Worm (Caenorhabditis elegans) whole organism, late embryonic: Measurements from ENCODE around the gene rev-1.
A peak's percentile ranks its signal among the peaks of the same experiment; 100 is the strongest.

Source experiments
- C08G9.2 ChIP-seq: sonication (generic microtip); optimal IDR thresholded peaks from 2 replicates; lab custom pipeline; 2016; ENCODE audit warnings: mild to moderate bottlenecking, missing genetic modification characterization, moderate library complexity, missing compliant biosample characterization
- C38D4.7 ChIP-seq: fragments of 200-800 bp; sonication (Bioruptor generic); optimal IDR thresholded peaks from 2 replicates; lab custom pipeline; 2018; ENCODE audit warnings: mild to moderate bottlenecking, missing genetic modification characterization, moderate library complexity, missing compliant biosample characterization
- F13H6.1 ChIP-seq: sonication (generic microtip); optimal IDR thresholded peaks from 2 replicates; lab custom pipeline; 2016; ENCODE audit warnings: missing genetic modification characterization, missing compliant biosample characterization
- ahr-1 ChIP-seq: sonication (generic microtip); optimal IDR thresholded peaks from 2 replicates; lab custom pipeline; 2016; ENCODE audit warnings: missing genetic modification characterization, missing compliant biosample characterization
- ama-1 ChIP-seq: fragments of 150-350 bp; optimal IDR thresholded peaks from 2 replicates; lab custom pipeline; 2014
- ceh-18 ChIP-seq: sonication (generic microtip); optimal IDR thresholded peaks from 2 replicates; lab custom pipeline; 2016; ENCODE audit warnings: missing genetic modification characterization, missing compliant biosample characterization
- ceh-19 ChIP-seq: fragments of 200-800 bp; sonication (Bioruptor generic); optimal IDR thresholded peaks from 2 replicates; lab custom pipeline; 2018; ENCODE audit warnings: mild to moderate bottlenecking, missing genetic modification characterization, missing compliant biosample characterization
- ceh-2 ChIP-seq: sonication (generic microtip); optimal IDR thresholded peaks from 2 replicates; lab custom pipeline; 2016; ENCODE audit warnings: missing genotype, missing genetic modification characterization, missing compliant biosample characterization
- ceh-30 ChIP-seq: fragments of 150-350 bp; optimal IDR thresholded peaks from 2 replicates; lab custom pipeline; 2014; ENCODE audit warnings: missing biosample characterization, missing genetic modification characterization
- dve-1 ChIP-seq: sonication (generic microtip); optimal IDR thresholded peaks from 2 replicates; lab custom pipeline; 2017; ENCODE audit warnings: antibody characterized with exemption, mild to moderate bottlenecking, missing genetic modification characterization, missing compliant biosample characterization
- elt-4 ChIP-seq: sonication (generic microtip); optimal IDR thresholded peaks from 2 replicates; lab custom pipeline; 2016; ENCODE audit warnings: missing genetic modification characterization, missing compliant biosample characterization
- fax-1 ChIP-seq: sonication (generic microtip); optimal IDR thresholded peaks from 2 replicates; lab custom pipeline; 2016; ENCODE audit warnings: missing genotype, missing genetic modification characterization, missing compliant biosample characterization
- hlh-15 ChIP-seq: sonication (generic microtip); optimal IDR thresholded peaks from 2 replicates; lab custom pipeline; 2016; ENCODE audit warnings: missing genetic modification characterization, missing compliant biosample characterization
- hlh-30 ChIP-seq: sonication (generic microtip); optimal IDR thresholded peaks from 2 replicates; lab custom pipeline; 2017; ENCODE audit warnings: antibody characterized with exemption, missing genetic modification characterization, missing compliant biosample characterization; ENCODE audit not compliant: insufficient read depth
- hlh-6 ChIP-seq: sonication (generic microtip); optimal IDR thresholded peaks from 2 replicates; lab custom pipeline; 2016; ENCODE audit warnings: missing genotype, missing genetic modification characterization, missing compliant biosample characterization
- hlh-8 ChIP-seq: sonication (generic microtip); optimal IDR thresholded peaks from 2 replicates; lab custom pipeline; 2016; ENCODE audit warnings: missing genotype, missing genetic modification characterization, missing compliant biosample characterization
- mec-3 ChIP-seq: sonication (generic microtip); optimal IDR thresholded peaks from 2 replicates; lab custom pipeline; 2016; ENCODE audit warnings: borderline replicate concordance, missing genetic modification characterization, missing compliant biosample characterization
- nfya-1 ChIP-seq: sonication (generic microtip); optimal IDR thresholded peaks from 2 replicates; lab custom pipeline; 2017; ENCODE audit warnings: missing genetic modification characterization, mild to moderate bottlenecking, missing compliant biosample characterization, antibody characterized with exemption, moderate library complexity
- nhr-232 ChIP-seq: sonication (generic microtip); optimal IDR thresholded peaks from 2 replicates; lab custom pipeline; 2016; ENCODE audit warnings: missing genetic modification characterization, missing compliant biosample characterization
- npax-4 ChIP-seq: sonication (generic microtip); optimal IDR thresholded peaks from 2 replicates; lab custom pipeline; 2016; ENCODE audit warnings: missing genetic modification characterization, missing compliant biosample characterization
- odd-2 ChIP-seq: sonication (generic microtip); optimal IDR thresholded peaks from 2 replicates; lab custom pipeline; 2017; ENCODE audit warnings: antibody characterized with exemption, mild to moderate bottlenecking, missing genetic modification characterization, missing compliant biosample characterization
- pat-9 ChIP-seq: fragments of 200-800 bp; sonication (Bioruptor generic); optimal IDR thresholded peaks from 2 replicates; lab custom pipeline; 2018; ENCODE audit warnings: mild to moderate bottlenecking, missing genetic modification characterization, moderate library complexity, missing compliant biosample characterization
- pax-1 ChIP-seq: fragments of 150-350 bp; optimal IDR thresholded peaks from 2 replicates; lab custom pipeline; 2014; ENCODE audit warnings: missing biosample characterization, missing genetic modification characterization
- pha-2 ChIP-seq: sonication (generic microtip); optimal IDR thresholded peaks from 2 replicates; lab custom pipeline; 2017; ENCODE audit warnings: mild to moderate bottlenecking, missing genetic modification characterization, missing compliant biosample characterization
- pros-1 ChIP-seq: fragments of 150-350 bp; optimal IDR thresholded peaks from 2 replicates; lab custom pipeline; 2014; ENCODE audit warnings: missing biosample characterization, missing genetic modification reagents, missing genetic modification characterization
- ref-2 ChIP-seq: sonication (generic microtip); optimal IDR thresholded peaks from 2 replicates; lab custom pipeline; 2016; ENCODE audit warnings: missing genetic modification characterization, missing compliant biosample characterization
- sox-4 ChIP-seq: sonication (generic microtip); optimal IDR thresholded peaks from 2 replicates; lab custom pipeline; 2017; ENCODE audit warnings: mild to moderate bottlenecking, missing genetic modification characterization, inconsistent platforms, missing compliant biosample characterization
- tbx-7 ChIP-seq: sonication (generic microtip); optimal IDR thresholded peaks from 2 replicates; lab custom pipeline; 2016; ENCODE audit warnings: missing genotype, missing genetic modification characterization, missing compliant biosample characterization
- ttx-3 ChIP-seq: sonication (generic microtip); optimal IDR thresholded peaks from 2 replicates; lab custom pipeline; 2016; ENCODE audit warnings: missing genetic modification reagents, missing genetic modification characterization, missing compliant biosample characterization
- unc-3 ChIP-seq, 2 experiments: fragments of 200-800 bp in 1 of 2; sonication (Bioruptor generic) in 1 of 2; sonication (generic microtip) in 1 of 2; conservative IDR thresholded peaks in 1 of 2; optimal IDR thresholded peaks in 1 of 2; 2 replicates each; pipeline versions ENCODE4 v1.3.6 to Lab custom; 2016 to 2022; ENCODE audit warnings: missing compliant biosample characterization in 2 of 2, missing genetic modification characterization in 2 of 2, missing genetic modification reagents in 1 of 2
- unc-42 ChIP-seq: sonication (generic microtip); optimal IDR thresholded peaks from 2 replicates; lab custom pipeline; 2016; ENCODE audit warnings: missing genotype, missing genetic modification characterization, missing compliant biosample characterization
- unc-55 ChIP-seq: sonication (generic microtip); optimal IDR thresholded peaks from 2 replicates; lab custom pipeline; 2017; ENCODE audit warnings: missing biosample characterization, missing genetic modification reagents, missing genetic modification characterization

The rev-1 gene

DNA sequence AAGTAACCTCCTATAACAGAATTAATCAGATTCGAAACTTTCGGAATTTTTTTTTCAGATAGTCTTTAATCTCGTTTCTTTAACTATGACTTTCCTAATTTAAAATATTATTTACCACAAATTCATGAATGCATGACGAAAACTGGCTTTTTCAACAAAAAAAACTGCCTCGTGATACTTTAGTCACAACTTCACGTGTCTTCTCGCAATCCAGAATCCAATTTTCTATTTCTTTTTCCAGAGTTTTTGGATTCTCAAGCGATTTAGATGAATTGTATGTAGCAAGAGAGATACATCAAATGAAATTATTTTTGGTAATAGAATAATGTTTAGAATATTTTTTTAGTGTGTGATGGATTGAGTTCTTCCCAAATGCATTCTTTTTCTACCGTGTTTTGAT is 19.8 kb downstream of the rev-1 start:
- TF ChIP-seq unc-42 (tag; lab: Kevin White, UChicago), result peak; percentile 37
- TF ChIP-seq ceh-18 (tag; lab: Kevin White, UChicago), result no peak
- TF ChIP-seq, all 69 proteins: peak for 1

DNA sequence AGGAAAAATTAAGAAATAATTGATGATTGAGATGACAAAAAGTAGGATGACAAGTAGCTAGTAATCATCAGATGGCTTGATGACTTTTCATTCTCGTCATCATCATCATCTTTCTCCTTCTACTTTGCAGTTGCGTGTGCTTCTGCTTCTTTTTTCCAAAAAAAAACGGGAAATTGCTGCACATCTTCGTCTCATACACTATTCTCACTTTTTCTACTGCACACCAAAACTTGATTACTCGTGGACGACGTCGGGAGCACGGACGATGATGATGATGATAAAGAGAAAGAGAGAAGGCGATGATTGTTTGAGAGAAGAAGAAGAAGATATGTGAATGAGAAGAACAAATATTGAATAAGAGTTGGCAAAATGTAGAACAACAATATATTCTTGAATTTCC is 20.7 kb downstream of the rev-1 start:
- TF ChIP-seq unc-42 (tag; lab: Kevin White, UChicago), result peak; percentile 93
- TF ChIP-seq ahr-1 (tag; lab: Kevin White, UChicago), result no peak
- TF ChIP-seq, all 69 proteins: peak for 1

DNA sequence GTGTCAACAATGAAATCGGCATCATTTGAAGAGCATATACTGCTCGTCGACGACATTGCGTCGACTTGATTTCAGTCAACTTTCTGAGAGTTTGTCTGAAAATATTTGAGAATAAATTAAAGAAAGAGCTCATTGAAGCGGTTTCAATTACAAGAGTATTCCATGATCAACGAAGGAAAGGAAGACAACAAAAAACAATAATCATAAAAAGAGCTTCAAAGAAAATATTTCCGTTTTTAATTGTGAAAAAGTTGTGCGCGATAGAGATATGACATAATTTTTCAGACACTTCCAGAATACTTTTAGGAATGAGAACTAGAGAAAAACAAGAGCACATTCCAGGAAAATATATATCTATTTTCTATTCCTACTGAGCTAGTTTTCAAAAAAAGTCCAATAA is 28.2 kb downstream of the rev-1 start, which contains the start of gene spv-1:
Gene spv-1, minus strand, starts transcription at position 101 of the 400 bp plus-strand sequence.
- no peak for TF ChIP-seq pros-1 (tag; lab: Kevin White, UChicago)
- no peak for TF ChIP-seq sox-4 (tag; lab: Kevin White, UChicago)
- no peak for TF ChIP-seq unc-55
- no peak for TF ChIP-seq fax-1 (tag; lab: Kevin White, UChicago)
- TF ChIP-seq C38D4.7 (GFP tag; lab: Kevin White, UChicago), result no peak
- no peak for TF ChIP-seq pha-2

DNA sequence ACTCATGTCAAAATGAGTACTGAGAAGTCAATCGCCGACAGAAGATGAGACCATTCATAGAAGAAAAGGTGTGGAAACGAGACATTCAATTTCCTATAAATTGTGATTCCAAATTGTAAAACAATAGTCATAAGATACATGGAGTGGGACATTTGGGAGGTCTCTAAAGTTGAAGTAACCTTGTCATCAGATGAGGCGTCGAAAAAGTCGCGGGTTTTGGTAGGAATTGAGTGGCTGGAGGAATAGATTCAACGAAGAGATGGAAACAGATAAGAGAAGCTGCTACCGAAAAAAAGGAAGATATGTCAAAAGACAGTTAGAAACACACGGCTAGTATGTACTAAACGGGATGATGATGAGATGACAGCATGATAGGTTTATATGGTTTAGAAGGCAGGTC is 30.2 kb downstream of the rev-1 start:
- TF ChIP-seq hlh-30 (no peak), nfya-1 (tag; lab: Kevin White, UChicago) (no peak), pax-1 (tag; lab: Kevin White, UChicago) (no peak), ref-2 (tag; lab: Kevin White, UChicago) (no peak), pat-9 (no peak)

DNA sequence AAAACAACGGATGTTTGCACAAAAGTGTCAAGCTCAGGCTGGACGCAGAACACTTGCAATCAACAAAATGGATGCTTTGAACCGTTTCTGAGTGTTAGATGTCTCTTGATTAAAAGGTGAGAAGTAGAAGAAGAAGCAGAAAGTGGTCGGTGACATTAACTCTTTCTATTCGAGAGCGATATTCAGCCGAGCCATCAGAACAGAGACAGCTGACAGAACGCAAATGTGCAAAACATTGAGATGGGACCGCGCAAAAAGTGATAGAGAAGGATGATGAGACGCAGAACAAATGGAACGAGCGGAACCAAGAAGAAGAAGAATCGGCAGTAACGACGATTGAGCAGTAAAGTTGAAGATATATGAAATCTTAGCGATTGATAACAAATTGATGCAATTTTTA is 35.2 kb downstream of the rev-1 start:
- peak; percentile 37 for TF ChIP-seq unc-55
- no peak for TF ChIP-seq dve-1 (tag; lab: Kevin White, UChicago)
- no peak for TF ChIP-seq ceh-30

DNA sequence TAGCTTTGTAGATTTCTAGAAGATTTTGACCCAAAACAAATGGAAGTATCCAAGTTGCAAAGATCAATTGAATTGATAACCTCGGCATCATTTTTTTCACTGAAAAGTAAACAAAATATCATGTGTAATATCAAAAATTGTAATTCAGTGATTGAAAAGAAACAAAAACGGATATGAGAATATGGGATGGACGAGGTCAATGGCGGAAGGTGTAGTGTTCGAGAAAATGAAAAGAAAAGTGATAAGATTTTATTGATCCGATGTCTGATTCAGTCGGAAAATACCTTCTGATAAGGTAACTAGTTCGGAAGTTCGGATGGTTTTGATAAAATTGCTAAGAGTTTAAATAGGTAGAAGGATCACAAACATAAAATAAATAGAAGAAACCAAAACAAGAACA is 37.7 kb downstream of the rev-1 start, which contains the start of gene ZK669.2:
Gene ZK669.2, minus strand, starts transcription at position 101 of the 400 bp plus-strand sequence.
- no peak for TF ChIP-seq unc-3 (GFP tag; conservative IDR thresholded peaks at IDR 0.05; lab: Robert Waterston, UW)
- no peak for TF ChIP-seq unc-3 (tag; optimal IDR thresholded peaks at IDR 0.05; lab: Kevin White, UChicago)
- TF ChIP-seq ama-1, result no peak
- no peak for TF ChIP-seq unc-55
- TF ChIP-seq mec-3 (tag; lab: Kevin White, UChicago), result no peak
- no peak for TF ChIP-seq ceh-2
- TF ChIP-seq F13H6.1 (tag; lab: Kevin White, UChicago), result no peak
- TF ChIP-seq pax-1 (tag; lab: Kevin White, UChicago), result no peak
- no peak for TF ChIP-seq ceh-30
- TF ChIP-seq fax-1 (tag; lab: Kevin White, UChicago), result no peak
- TF ChIP-seq ceh-18 (tag; lab: Kevin White, UChicago), result no peak
- TF ChIP-seq ref-2 (tag; lab: Kevin White, UChicago), result no peak

DNA sequence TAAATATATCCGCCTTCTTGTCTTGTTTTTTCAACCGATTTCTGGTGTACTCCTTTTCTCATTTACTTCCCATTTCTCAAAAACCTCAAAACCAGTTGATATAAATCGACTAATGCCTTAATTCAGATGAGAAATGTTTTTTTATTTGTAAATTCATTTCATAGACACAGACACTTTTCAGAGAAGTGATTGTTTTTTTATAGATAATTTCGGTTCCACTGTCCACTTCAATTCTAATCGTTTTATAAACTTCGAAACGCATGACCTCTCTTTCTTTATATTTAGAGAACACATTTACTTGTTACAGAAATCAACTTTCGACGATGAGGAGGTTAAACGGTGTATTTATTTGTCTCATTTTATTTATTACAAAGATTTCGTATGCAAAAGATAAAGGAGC is 40.4 kb downstream of the rev-1 start, which contains the start of gene ZK669.3:
Gene ZK669.3, plus strand, starts transcription at position 301 of the 400 bp plus-strand sequence.
- TF ChIP-seq ceh-19 (GFP tag; lab: Kevin White, UChicago) (no peak), odd-2 (tag; lab: Kevin White, UChicago) (no peak), hlh-8 (no peak), F13H6.1 (tag; lab: Kevin White, UChicago) (no peak), nhr-232 (tag; lab: Kevin White, UChicago) (no peak), C08G9.2 (tag; lab: Kevin White, UChicago) (no peak), ama-1 (no peak), elt-4 (no peak), npax-4 (no peak), ttx-3 (tag; lab: Kevin White, UChicago) (no peak), tbx-7 (no peak), hlh-15 (tag; lab: Kevin White, UChicago) (no peak), hlh-6 (tag; lab: Kevin White, UChicago) (no peak)
